Fruit fly (Drosophila melanogaster): ENCODE data around the gene CG4098.

Gene CG4098

DNA sequence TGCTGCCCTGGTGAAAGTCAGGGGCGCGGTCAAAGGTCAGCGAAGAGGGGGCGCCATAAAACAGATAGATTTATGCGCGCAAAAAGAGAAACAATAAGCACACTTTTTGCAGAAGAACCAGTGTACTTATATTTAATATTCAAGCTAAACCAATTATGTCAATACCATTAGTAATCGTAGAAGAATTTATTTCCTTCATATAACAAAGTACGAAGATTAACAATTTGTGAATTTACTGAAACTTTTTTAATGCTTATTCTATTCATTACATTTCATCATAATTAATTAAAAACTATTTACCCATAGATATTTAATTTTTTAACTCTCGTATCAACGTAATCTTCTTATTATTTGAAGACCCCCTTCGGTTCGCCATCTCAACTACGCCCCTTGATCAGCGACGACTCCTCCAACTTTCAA is 33.0 kb upstream of the CG4098 start (continued):
- TF ChIP-seq ewg (GFP tag; optimal IDR thresholded peaks at IDR 0.05) (peak; percentile 69), Ets97D (GFP tag; optimal IDR thresholded peaks at IDR 0.05) (no peak), Chrac-16 (GFP tag; optimal IDR thresholded peaks at IDR 0.05) (peak; percentile 42), dmrt11E (tag; optimal IDR thresholded peaks at IDR 0.05) (peak; percentile 49), sqz (GFP tag; optimal IDR thresholded peaks at IDR 0.05) (no peak), odd (GFP tag; optimal IDR thresholded peaks at IDR 0.05) (peak; percentile 53), CG18599 (GFP tag; optimal IDR thresholded peaks at IDR 0.05) (peak; percentile 25), repo (GFP tag; optimal IDR thresholded peaks at IDR 0.05) (no peak), CG4707 (GFP tag; optimal IDR thresholded peaks at IDR 0.05) (peak; percentile 14), CG3281 (GFP tag; optimal IDR thresholded peaks at IDR 0.05) (no peak), CG9727 (GFP tag; optimal IDR thresholded peaks at IDR 0.05) (peak; percentile 50), YL-1 (GFP tag; optimal IDR thresholded peaks at IDR 0.05) (no peak), sob (GFP tag; IDR thresholded peaks at IDR 0.05) (0 out of 2 replicates have a peak, but pooled peaks have one; percentile 18), NFAT (GFP tag; IDR thresholded peaks at IDR 0.05) (no peak), CG33557 (GFP tag; optimal IDR thresholded peaks at IDR 0.05) (peak; percentile 59), hkb (optimal IDR thresholded peaks at IDR 0.05) (no peak), hkb (GFP tag; IDR thresholded peaks at IDR 0.05) (peak; percentile 28; the same call in 1 of the 2 replicates), zen2 (GFP tag; IDR thresholded peaks at IDR 0.05; ENCODE audit: partially characterized antibody) (no peak), phol (tag; optimal IDR thresholded peaks at IDR 0.05) (peak; percentile 86), CG10543 (GFP tag; optimal IDR thresholded peaks at IDR 0.05) (no peak), tio (GFP tag; optimal IDR thresholded peaks at IDR 0.05) (peak; percentile 53), CG10462 (GFP tag; optimal IDR thresholded peaks at IDR 0.05) (peak; percentile 23), CG15073 (GFP tag; optimal IDR thresholded peaks at IDR 0.05) (peak; percentile 15), CG32772 (GFP tag; IDR thresholded peaks at IDR 0.05) (peak; percentile 20; the same call in 1 of the 2 replicates), Hsf (GFP tag; optimal IDR thresholded peaks at IDR 0.05) (peak; percentile 16), CG13296 (GFP tag; optimal IDR thresholded peaks at IDR 0.05) (no peak), fd102C (GFP tag; optimal IDR thresholded peaks at IDR 0.05) (no peak), CG2678 (tag; optimal IDR thresholded peaks at IDR 0.05) (peak; percentile 78), Asciz (GFP tag; optimal IDR thresholded peaks at IDR 0.05) (peak; percentile 64), lmd (GFP tag; IDR thresholded peaks at IDR 0.05) (peak; percentile 51; the same call in 1 of the 2 replicates), Gug (GFP tag; IDR thresholded peaks at IDR 0.05) (peak; percentile 40; the same call in 2 of the 4 replicates), Nf-YA (GFP tag; IDR thresholded peaks at IDR 0.05) (no peak), ash1 (GFP tag; optimal IDR thresholded peaks at IDR 0.05) (no peak), CG1602 (GFP tag; optimal IDR thresholded peaks at IDR 0.05) (peak; percentile 66), ftz-f1 (GFP tag; optimal IDR thresholded peaks at IDR 0.05) (no peak), CG17802 (tag; optimal IDR thresholded peaks at IDR 0.05) (no peak), Atf-2 (GFP tag; optimal IDR thresholded peaks at IDR 0.05) (peak; percentile 13), wor (GFP tag; IDR thresholded peaks at IDR 0.05) (peak; percentile 46; the same call in 1 of the 2 replicates), Antp (GFP tag; optimal IDR thresholded peaks at IDR 0.05) (peak; percentile 1), danr (GFP tag; IDR thresholded peaks at IDR 0.05) (peak; percentile 47; the same call in 1 of the 2 replicates), CG7928 (GFP tag; optimal IDR thresholded peaks at IDR 0.05) (no peak), Hr3 (GFP tag; optimal IDR thresholded peaks at IDR 0.05) (peak; percentile 54), Meics (GFP tag; optimal IDR thresholded peaks at IDR 0.05) (peak; percentile 23), CG10209 (GFP tag; optimal IDR thresholded peaks at IDR 0.05) (peak; percentile 55), sens-2 (GFP tag; IDR thresholded peaks at IDR 0.05) (peak; percentile 6; the same call in 1 of the 2 replicates), org-1 (GFP tag; optimal IDR thresholded peaks at IDR 0.05) (peak; percentile 30), CG13424 (tag; optimal IDR thresholded peaks at IDR 0.05) (peak; percentile 66), CG12942 (GFP tag; optimal IDR thresholded peaks at IDR 0.05) (peak; percentile 27), kni (GFP tag; optimal IDR thresholded peaks at IDR 0.05) (peak; percentile 11), gcm (GFP tag; optimal IDR thresholded peaks at IDR 0.05) (peak; percentile 4), ken (GFP tag; IDR thresholded peaks at IDR 0.05) (peak; percentile 27; the same call in 2 of the 3 replicates)
